Fruit fly (Drosophila melanogaster) whole organism, embryonic: ENCODE data around the gene Vsp37A.

Experiments
- Bgb ChIP-seq: fragments of 200-800 bp; sonication (Bioruptor generic); IDR thresholded peaks from 2 replicates; pipeline ENCODE4 v1.3.6; 2022; ENCODE audit warnings: missing biosample characterization, missing genetic modification characterization; ENCODE audit not compliant: partially characterized antibody
- Blimp-1 ChIP-seq: fragments of 200-800 bp; sonication (Bioruptor generic); optimal IDR thresholded peaks from 3 replicates; lab custom pipeline; 2018; ENCODE audit warnings: missing biosample characterization, missing genetic modification characterization, mild to moderate bottlenecking, moderate library complexity, missing genetic modification reagents
- CG10321 ChIP-seq: fragments of 200-800 bp; sonication (Bioruptor generic); IDR thresholded peaks from 2 replicates; pipeline ENCODE4 v1.3.6; 2022; ENCODE audit warnings: missing biosample characterization, missing genetic modification characterization
- CG10543 ChIP-seq: fragments of 200-800 bp; sonication (Bioruptor generic); optimal IDR thresholded peaks from 3 replicates; lab custom pipeline; 2017; ENCODE audit warnings: missing biosample characterization, mild to moderate bottlenecking, missing genetic modification characterization, moderate library complexity
- CG11247 ChIP-seq: fragments of 200-800 bp; sonication (Bioruptor generic); IDR thresholded peaks from 2 replicates; pipeline ENCODE4 v1.3.6; 2022; ENCODE audit warnings: missing biosample characterization, missing genetic modification characterization
- CG11723 ChIP-seq: fragments of 200-800 bp; sonication (Bioruptor generic); optimal IDR thresholded peaks from 2 replicates; lab custom pipeline; 2017; ENCODE audit warnings: missing biosample characterization, mild to moderate bottlenecking, missing genetic modification characterization
- CG12769 ChIP-seq: fragments of 200-800 bp; sonication (Bioruptor generic); optimal IDR thresholded peaks from 2 replicates; lab custom pipeline; 2019; ENCODE audit warnings: missing biosample characterization, mild to moderate bottlenecking, missing genetic modification characterization, moderate library complexity
- CG13624 ChIP-seq: fragments of 200-800 bp; sonication (Bioruptor generic); optimal IDR thresholded peaks from 2 replicates; lab custom pipeline; 2016; ENCODE audit warnings: missing biosample characterization, missing genetic modification characterization
- CG14710 ChIP-seq: fragments of 200-800 bp; sonication (Bioruptor generic); optimal IDR thresholded peaks from 3 replicates; lab custom pipeline; 2019; ENCODE audit warnings: missing biosample characterization, mild to moderate bottlenecking, missing genetic modification characterization, moderate library complexity
- CG15479 ChIP-seq: fragments of 200-800 bp; sonication (Bioruptor generic); optimal IDR thresholded peaks from 3 replicates; lab custom pipeline; 2019; ENCODE audit warnings: missing biosample characterization, mild to moderate bottlenecking, missing genetic modification characterization, moderate library complexity
- CG1832 ChIP-seq: fragments of 200-800 bp; sonication (Bioruptor generic); optimal IDR thresholded peaks from 2 replicates; lab custom pipeline; 2017; ENCODE audit warnings: missing biosample characterization, mild to moderate bottlenecking, missing genetic modification characterization, inconsistent platforms
- CG2129 ChIP-seq: fragments of 200-800 bp; sonication (Bioruptor generic); IDR thresholded peaks from 2 replicates; pipeline ENCODE4 v1.3.6; 2022; ENCODE audit warnings: missing biosample characterization, missing genetic modification characterization; ENCODE audit not compliant: partially characterized antibody
- CG2199 ChIP-seq: fragments of 200-800 bp; sonication (Bioruptor generic); IDR thresholded peaks from 3 replicates; pipeline ENCODE4 v1.3.6; 2022; ENCODE audit warnings: missing biosample characterization, missing genetic modification characterization
- CG34224 ChIP-seq: fragments of 200-800 bp; sonication (Bioruptor generic); IDR thresholded peaks from 3 replicates; pipeline ENCODE4 v1.3.6; 2022; ENCODE audit warnings: missing biosample characterization, missing genetic modification characterization; ENCODE audit not compliant: partially characterized antibody
- CG3838 ChIP-seq: fragments of 200-800 bp; sonication (Bioruptor generic); optimal IDR thresholded peaks from 3 replicates; lab custom pipeline; 2016; ENCODE audit warnings: missing biosample characterization, missing genetic modification characterization
- CG8478 ChIP-seq: fragments of >200 bp; optimal IDR thresholded peaks from 2 replicates; lab custom pipeline; 2018
- CTCF ChIP-seq: fragments of 200-800 bp; sonication (Bioruptor generic); optimal IDR thresholded peaks from 2 replicates; lab custom pipeline; 2017; ENCODE audit warnings: missing biosample characterization, mild to moderate bottlenecking, missing genetic modification characterization, moderate library complexity
- HLHmδ ChIP-seq: fragments of 200-800 bp; sonication (Bioruptor generic); optimal IDR thresholded peaks from 2 replicates; lab custom pipeline; 2018; ENCODE audit warnings: missing biosample characterization, mild to moderate bottlenecking, missing genetic modification characterization, moderate library complexity
- MBD-R2 ChIP-seq: fragments of 200-800 bp; sonication (Bioruptor generic); IDR thresholded peaks from 2 replicates; pipeline ENCODE4 v1.3.6; 2022; ENCODE audit warnings: missing biosample characterization, missing genetic modification characterization
- MESR4 ChIP-seq: fragments of 200-800 bp; sonication (Bioruptor generic); optimal IDR thresholded peaks from 2 replicates; lab custom pipeline; 2018; ENCODE audit warnings: missing biosample characterization, mild to moderate bottlenecking, missing genetic modification characterization, moderate library complexity
- Max ChIP-seq: fragments of 200-800 bp; sonication (Bioruptor generic); optimal IDR thresholded peaks from 2 replicates; lab custom pipeline; 2016; ENCODE audit warnings: missing biosample characterization, mild to moderate bottlenecking, missing genetic modification characterization
- Med ChIP-seq: fragments of 200-800 bp; sonication (Bioruptor generic); peaks from one replicate; lab custom pipeline; 2016; ENCODE audit warnings: missing biosample characterization, missing genetic modification characterization, mild to moderate bottlenecking, inconsistent platforms, moderate library complexity
- Nf-YC ChIP-seq: fragments of 200-800 bp; optimal IDR thresholded peaks from 3 replicates; lab custom pipeline; 2019; ENCODE audit warnings: missing biosample characterization, mild to moderate bottlenecking, missing genetic modification characterization, moderate library complexity
- Xrp1 ChIP-seq: fragments of 200-800 bp; sonication (Bioruptor generic); IDR thresholded peaks from 2 replicates; pipeline ENCODE4 v1.3.6; 2022; ENCODE audit warnings: missing biosample characterization, missing genetic modification characterization
- YL-1 ChIP-seq: fragments of 200-800 bp; sonication (Bioruptor generic); optimal IDR thresholded peaks from 3 replicates; lab custom pipeline; 2017; ENCODE audit warnings: missing biosample characterization, mild to moderate bottlenecking, missing genetic modification characterization
- abd-A ChIP-seq: fragments of 200-800 bp; sonication (Bioruptor generic); optimal IDR thresholded peaks from 3 replicates; lab custom pipeline; 2019; ENCODE audit warnings: missing biosample characterization, mild to moderate bottlenecking, missing genetic modification characterization, moderate library complexity
- cg ChIP-seq: fragments of 200-800 bp; sonication (Bioruptor generic); optimal IDR thresholded peaks from 3 replicates; lab custom pipeline; 2019; ENCODE audit warnings: missing biosample characterization, mild to moderate bottlenecking, missing genetic modification characterization, moderate library complexity
- chinmo ChIP-seq: fragments of 200-800 bp; sonication (Bioruptor generic); IDR thresholded peaks from 4 replicates; pipeline ENCODE4 v1.3.6; 2022; ENCODE audit warnings: missing biosample characterization, missing genetic modification characterization; ENCODE audit not compliant: partially characterized antibody
- cwo ChIP-seq: fragments of 200-800 bp; sonication (Bioruptor generic); optimal IDR thresholded peaks from 3 replicates; lab custom pipeline; 2017; ENCODE audit warnings: missing biosample characterization, missing genetic modification characterization, mild to moderate bottlenecking, moderate library complexity, missing genetic modification reagents
- dm ChIP-seq: fragments of 200-800 bp; sonication (Bioruptor generic); optimal IDR thresholded peaks from 3 replicates; lab custom pipeline; 2016; ENCODE audit warnings: missing biosample characterization, missing genetic modification characterization
- hkb ChIP-seq, 2 experiments: fragments of 200-800 bp in 1 of 2; fragments of >200 bp in 1 of 2; sonication (Bioruptor generic) in 1 of 2; IDR thresholded peaks in 1 of 2; optimal IDR thresholded peaks in 1 of 2; 2 replicates each; pipeline versions ENCODE4 v1.3.6 to Lab custom; 2017 to 2022; ENCODE audit warnings: missing biosample characterization in 1 of 2, missing genetic modification characterization in 1 of 2
- kni ChIP-seq: fragments of 200-800 bp; sonication (Bioruptor generic); optimal IDR thresholded peaks from 3 replicates; lab custom pipeline; 2017; ENCODE audit warnings: mild to moderate bottlenecking, missing biosample characterization, missing genetic modification reagents, missing genetic modification characterization
- mld ChIP-seq: fragments of 200-800 bp; sonication (Bioruptor generic); IDR thresholded peaks from 3 replicates; pipeline ENCODE4 v1.3.6; 2022; ENCODE audit warnings: missing biosample characterization, missing genetic modification characterization; ENCODE audit not compliant: partially characterized antibody
- oc ChIP-seq: fragments of 200-800 bp; sonication (Bioruptor generic); optimal IDR thresholded peaks from 2 replicates; lab custom pipeline; 2018; ENCODE audit warnings: missing biosample characterization, mild to moderate bottlenecking, missing genetic modification characterization, moderate library complexity
- pzg ChIP-seq: fragments of 200-800 bp; sonication (Bioruptor generic); optimal IDR thresholded peaks from 3 replicates; lab custom pipeline; 2018; ENCODE audit warnings: missing biosample characterization, mild to moderate bottlenecking, missing genetic modification characterization, moderate library complexity
- sens ChIP-seq: fragments of 200-800 bp; sonication (Bioruptor generic); peaks from one replicate; lab custom pipeline; 2016; ENCODE audit warnings: missing biosample characterization, missing genetic modification characterization
- sr ChIP-seq: fragments of 200-800 bp; sonication (Bioruptor generic); IDR thresholded peaks from 3 replicates; pipeline ENCODE4 v1.3.6; 2022; ENCODE audit warnings: missing biosample characterization, missing genetic modification characterization
- tll ChIP-seq, 2 experiments: fragments of 200-800 bp in 1 of 2; fragments of >200 bp in 1 of 2; sonication (Bioruptor generic) in 1 of 2; optimal IDR thresholded peaks; 2 replicates each; lab custom pipeline; 2017 to 2019; ENCODE audit warnings: missing biosample characterization in 2 of 2, missing genetic modification characterization in 2 of 2, mild to moderate bottlenecking in 1 of 2, moderate library complexity in 1 of 2
- twi ChIP-seq: fragments of 200-800 bp; optimal IDR thresholded peaks from 2 replicates; lab custom pipeline; 2019; ENCODE audit warnings: missing biosample characterization, mild to moderate bottlenecking, missing genetic modification characterization, moderate library complexity
- vvl ChIP-seq: fragments of 200-800 bp; sonication (Bioruptor generic); IDR thresholded peaks from 2 replicates; pipeline ENCODE4 v1.3.6; 2022; ENCODE audit warnings: missing biosample characterization, missing genetic modification characterization

The Vsp37A gene

DNA sequence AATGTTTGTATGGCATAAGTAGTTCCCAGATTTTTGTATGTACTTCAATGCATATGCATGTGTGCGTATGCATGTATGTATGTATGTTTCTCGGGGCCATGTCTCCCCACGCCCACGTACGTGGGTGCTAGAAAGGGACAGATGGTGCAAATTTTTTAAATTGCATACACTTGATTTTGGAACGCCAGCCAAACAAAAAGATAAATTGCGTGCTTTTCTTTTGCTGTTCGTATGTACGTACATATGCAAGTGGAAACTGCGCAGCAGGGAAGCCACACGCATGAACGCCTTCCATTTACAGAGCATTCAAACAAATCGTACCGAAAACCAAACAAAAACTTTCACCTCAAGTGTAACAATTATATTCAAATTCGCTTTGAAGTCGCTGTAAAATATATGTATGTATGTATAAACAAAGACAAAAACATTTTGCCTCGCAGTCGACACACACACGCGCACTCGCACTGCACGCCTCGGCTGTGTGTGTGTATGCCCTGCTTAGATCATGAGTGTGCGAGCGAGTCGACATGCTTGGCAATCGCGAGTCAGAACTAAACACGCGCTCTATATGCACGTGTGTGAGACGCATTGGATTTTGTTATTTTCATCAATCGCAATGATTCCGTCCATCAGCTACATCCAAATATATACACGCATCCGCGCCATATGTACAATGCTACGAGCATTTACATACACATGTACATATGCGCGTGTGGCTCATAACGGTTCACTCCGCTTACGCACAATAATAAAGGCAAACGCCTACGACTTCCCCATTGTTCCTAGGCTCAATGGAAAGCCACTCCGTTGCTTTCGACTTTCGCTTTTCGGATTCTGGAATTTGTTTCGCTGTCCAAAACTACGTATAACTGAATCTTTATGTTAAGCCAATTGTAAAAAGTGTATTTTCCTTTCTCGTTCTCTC lies 15.5 kb downstream of the Vsp37A start (continued):
- TF ChIP-seq CG10543 (GFP tag; lab: Kevin White, UChicago) (peak; percentile 47), sr (GFP tag; lab: Robert Waterston, UW) (peak; percentile 76; the same call in 2 of the 3 replicates), sens (GFP tag; lab: Kevin White, UChicago) (peak; percentile 86), YL-1 (peak; percentile 22), HLHmδ (peak; percentile 53), CG14710 (tag; lab: Kevin White, UChicago) (no peak), Med (GFP tag; lab: Kevin White, UChicago) (peak; percentile 75), MBD-R2 (GFP tag; lab: Robert Waterston, UW) (peak; percentile 27; the same call in 1 of the 2 replicates), MESR4 (GFP tag; lab: Kevin White, UChicago) (peak; percentile 50), chinmo (GFP tag; lab: Robert Waterston, UW) (peak; percentile 94), CG10321 (GFP tag; lab: Robert Waterston, UW) (peak; percentile 79), Xrp1 (GFP tag; lab: Robert Waterston, UW) (0 out of 2 replicates have a peak, but pooled peaks have one; percentile 7), CG34224 (GFP tag; lab: Robert Waterston, UW) (0 out of 3 replicates have a peak, but pooled peaks have one; percentile 11), Nf-YC (tag; lab: Kevin White, UChicago) (peak; percentile 59), Max (GFP tag; lab: Kevin White, UChicago) (peak; percentile 48), pzg (peak; percentile 0), cwo (GFP tag; lab: Kevin White, UChicago) (peak; percentile 66), CG8478 (peak; percentile 83), CG12769 (tag; lab: Kevin White, UChicago) (peak; percentile 40), mld (GFP tag; lab: Robert Waterston, UW) (no peak), CG13624 (GFP tag; lab: Kevin White, UChicago) (peak; percentile 46), CG2129 (GFP tag; lab: Robert Waterston, UW) (no peak), dm (GFP tag; lab: Kevin White, UChicago) (peak; percentile 77), vvl (GFP tag; lab: Robert Waterston, UW) (peak; percentile 27; the same call in 1 of the 2 replicates), hkb (optimal IDR thresholded peaks at IDR 0.05; lab: Kevin White, UChicago) (no peak), hkb (GFP tag; IDR thresholded peaks at IDR 0.05; lab: Robert Waterston, UW) (no peak), twi (tag; lab: Kevin White, UChicago) (peak; percentile 36), abd-A (tag; lab: Kevin White, UChicago) (no peak), CG11247 (GFP tag; lab: Robert Waterston, UW) (no peak), oc (tag; lab: Kevin White, UChicago) (peak; percentile 12), CG2199 (GFP tag; lab: Robert Waterston, UW) (peak; percentile 65; the same call in 1 of the 3 replicates), tll (GFP tag; optimal IDR thresholded peaks at IDR 0.05; lab: Kevin White, UChicago) (peak in 1 of 2 experiments; percentile 4), CTCF (GFP tag; lab: Kevin White, UChicago) (peak; percentile 4), CG15479 (GFP tag; lab: Kevin White, UChicago) (peak; percentile 63), CG3838 (GFP tag; lab: Kevin White, UChicago) (no peak), cg (GFP tag; lab: Kevin White, UChicago) (peak; percentile 91), CG1832 (GFP tag; lab: Kevin White, UChicago) (peak; percentile 53), Blimp-1 (GFP tag; lab: Kevin White, UChicago) (peak; percentile 82), kni (GFP tag; lab: Kevin White, UChicago) (peak; percentile 56), Bgb (GFP tag; lab: Robert Waterston, UW) (peak; percentile 38; the same call in 1 of the 2 replicates), CG11723 (GFP tag; lab: Kevin White, UChicago) (no peak)
